Worm (Caenorhabditis elegans) whole organism, L4 larva: ENCODE results near the gene F56H9.9.
A peak's percentile ranks its signal among the peaks of the same experiment; 100 is the strongest.

Source experiments
- D1046.2 ChIP-seq: fragments of 200-800 bp; sonication (Bioruptor generic); IDR thresholded peaks from 2 replicates; pipeline ENCODE4 v1.3.6; 2022; ENCODE audit warnings: missing genetic modification characterization, missing compliant biosample characterization
- ceh-20 ChIP-seq: fragments of 200-800 bp; sonication (Bioruptor generic); IDR thresholded peaks from 2 replicates; pipeline ENCODE4 v1.3.6; 2022; ENCODE audit warnings: missing genetic modification reagents, missing genetic modification characterization, missing compliant biosample characterization
- daf-16 ChIP-seq, 3 experiments: sonication (generic microtip); optimal IDR thresholded peaks; 2 replicates each; lab custom pipeline; 2016 to 2017; ENCODE audit warnings: missing genetic modification characterization in 3 of 3, missing genetic modification reagents in 3 of 3, mild to moderate bottlenecking in 2 of 3, missing compliant biosample characterization in 2 of 3, missing biosample characterization in 1 of 3, moderate library complexity in 1 of 3
- pha-4 ChIP-seq, 2 experiments: fragments of 150-350 bp in 1 of 2; fragments of 200-800 bp in 1 of 2; sonication (Bioruptor generic) in 1 of 2; IDR thresholded peaks in 1 of 2; optimal IDR thresholded peaks in 1 of 2; 2 replicates each; pipeline versions ENCODE4 v1.3.6 to Lab custom; 2014 to 2022; ENCODE audit warnings: missing genetic modification characterization in 2 of 2, missing genetic modification reagents in 2 of 2, missing biosample characterization in 1 of 2, missing compliant biosample characterization in 1 of 2
- rbr-2 ChIP-seq: sonication (generic microtip); optimal IDR thresholded peaks from 2 replicates; lab custom pipeline; 2016; ENCODE audit warnings: missing genotype, missing genetic modification characterization, missing compliant biosample characterization
- set-16 ChIP-seq: fragments of 200-800 bp; sonication (Bioruptor generic); IDR thresholded peaks from 2 replicates; pipeline ENCODE4 v1.3.6; 2022; ENCODE audit warnings: missing genetic modification reagents, missing genetic modification characterization, missing compliant biosample characterization

The F56H9.9 gene

DNA sequence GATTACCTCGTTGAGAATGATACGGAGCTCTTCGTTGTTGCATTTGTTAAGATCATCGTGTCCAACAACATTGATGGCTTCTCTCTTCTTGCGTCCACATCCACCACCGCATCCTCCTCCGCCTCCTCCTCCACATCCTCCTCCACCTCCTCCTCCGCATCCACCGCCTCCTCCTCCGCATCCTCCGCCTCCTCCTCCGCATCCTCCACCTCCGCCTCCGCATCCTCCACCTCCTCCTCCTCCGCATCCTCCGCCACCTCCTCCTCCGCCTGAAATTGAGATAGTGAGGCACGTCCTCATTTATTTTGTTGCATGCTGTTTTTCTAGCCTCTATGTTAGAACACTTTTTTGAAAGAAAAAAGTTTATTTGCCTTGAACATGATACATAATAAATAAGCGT lies 48.4 kb downstream of the F56H9.9 start:
- TF ChIP-seq rbr-2 (tag; lab: Kevin White, UChicago) (no peak), set-16 (GFP tag; lab: Robert Waterston, UW) (peak; percentile 97), pha-4 (GFP tag; IDR thresholded peaks at IDR 0.05; lab: Robert Waterston, UW) (peak; percentile 58; the same call in 1 of the 2 replicates), pha-4 (tag; optimal IDR thresholded peaks at IDR 0.05; lab: Kevin White, UChicago) (no peak), ceh-20 (GFP tag; lab: Robert Waterston, UW) (no peak), daf-16 (GFP tag; optimal IDR thresholded peaks at IDR 0.05; lab: Kevin White, UChicago) (no peak), daf-16 (tag; optimal IDR thresholded peaks at IDR 0.05; lab: Kevin White, UChicago) (no peak), D1046.2 (no peak)
